Worm (Caenorhabditis elegans): ENCODE data around the gene Y43F8B.2.

DNA sequence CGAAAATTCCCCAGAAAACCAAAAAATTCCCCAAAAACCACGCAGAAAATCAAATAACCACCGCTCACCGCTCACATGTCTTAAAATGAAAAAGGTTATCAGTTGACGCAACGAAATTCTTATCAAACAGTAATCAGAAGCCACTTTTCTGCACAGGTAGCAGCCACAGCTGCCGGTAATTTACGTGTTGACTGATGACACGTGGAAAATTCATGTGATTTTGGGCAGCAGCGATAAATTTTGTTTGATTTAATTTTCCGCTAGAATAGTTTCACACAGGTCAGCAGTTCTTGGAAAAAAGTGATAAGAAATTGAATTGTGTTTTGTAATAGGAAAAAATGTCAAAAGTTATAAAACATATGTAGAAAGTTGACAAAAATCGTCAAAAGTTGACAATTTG lies 5.3 kb downstream of the Y43F8B.2 start:
- no peak for TF ChIP-seq ztf-23 (GFP tag; IDR thresholded peaks at IDR 0.05)
- no peak for TF ChIP-seq med-1 (GFP tag; optimal IDR thresholded peaks at IDR 0.05; ENCODE audit: insufficient read depth)
- no peak for TF ChIP-seq T22C8.4 (GFP tag; IDR thresholded peaks at IDR 0.05)
- TF ChIP-seq klf-2 (GFP tag; conservative IDR thresholded peaks at IDR 0.05): no peak
- TF ChIP-seq cog-1 (tag; optimal IDR thresholded peaks at IDR 0.05): no peak
- TF ChIP-seq flt-1 (GFP tag; IDR thresholded peaks at IDR 0.05): no peak
- TF ChIP-seq ref-1 (GFP tag; conservative IDR thresholded peaks at IDR 0.05): no peak
- TF ChIP-seq ztf-29 (GFP tag; IDR thresholded peaks at IDR 0.05): no peak
- TF ChIP-seq tab-1 (GFP tag; IDR thresholded peaks at IDR 0.05): no peak
